Worm (Caenorhabditis elegans) whole organism, late embryonic: ENCODE data around the gene K12H6.8.

ENCODE experiments used
- C08G9.2 ChIP-seq: sonication (generic microtip); optimal IDR thresholded peaks from 2 replicates; lab custom pipeline; 2016; ENCODE audit warnings: mild to moderate bottlenecking, missing genetic modification characterization, moderate library complexity, missing compliant biosample characterization
- C38D4.7 ChIP-seq: fragments of 200-800 bp; sonication (Bioruptor generic); optimal IDR thresholded peaks from 2 replicates; lab custom pipeline; 2018; ENCODE audit warnings: mild to moderate bottlenecking, missing genetic modification characterization, moderate library complexity, missing compliant biosample characterization
- K02D7.2 ChIP-seq: sonication (generic microtip); optimal IDR thresholded peaks from 2 replicates; lab custom pipeline; 2017; ENCODE audit warnings: mild to moderate bottlenecking, missing genetic modification characterization, missing compliant biosample characterization
- K09A11.1 ChIP-seq: sonication (generic microtip); optimal IDR thresholded peaks from 2 replicates; lab custom pipeline; 2017; ENCODE audit warnings: antibody characterized with exemption, mild to moderate bottlenecking, missing genetic modification characterization, missing compliant biosample characterization; ENCODE audit not compliant: insufficient read depth
- T23F11.4 ChIP-seq: fragments of 200-800 bp; sonication (Bioruptor generic); optimal IDR thresholded peaks from 2 replicates; lab custom pipeline; 2018; ENCODE audit warnings: mild to moderate bottlenecking, missing genetic modification characterization, missing compliant biosample characterization
- Y22D7AL.16 ChIP-seq: sonication (generic microtip); optimal IDR thresholded peaks from 2 replicates; lab custom pipeline; 2016; ENCODE audit warnings: missing genetic modification characterization, missing compliant biosample characterization
- ahr-1 ChIP-seq: sonication (generic microtip); optimal IDR thresholded peaks from 2 replicates; lab custom pipeline; 2016; ENCODE audit warnings: missing genetic modification characterization, missing compliant biosample characterization
- ama-1 ChIP-seq: fragments of 150-350 bp; optimal IDR thresholded peaks from 2 replicates; lab custom pipeline; 2014
- ceh-14 ChIP-seq: sonication (generic microtip); optimal IDR thresholded peaks from 2 replicates; lab custom pipeline; 2016; ENCODE audit warnings: missing genotype, missing genetic modification characterization, missing compliant biosample characterization
- ceh-19 ChIP-seq: fragments of 200-800 bp; sonication (Bioruptor generic); optimal IDR thresholded peaks from 2 replicates; lab custom pipeline; 2018; ENCODE audit warnings: mild to moderate bottlenecking, missing genetic modification characterization, missing compliant biosample characterization
- ceh-2 ChIP-seq: sonication (generic microtip); optimal IDR thresholded peaks from 2 replicates; lab custom pipeline; 2016; ENCODE audit warnings: missing genotype, missing genetic modification characterization, missing compliant biosample characterization
- ceh-22 ChIP-seq: sonication (generic microtip); optimal IDR thresholded peaks from 2 replicates; lab custom pipeline; 2017; ENCODE audit warnings: missing biosample characterization, missing genetic modification characterization
- ceh-30 ChIP-seq: fragments of 150-350 bp; optimal IDR thresholded peaks from 2 replicates; lab custom pipeline; 2014; ENCODE audit warnings: missing biosample characterization, missing genetic modification characterization
- ceh-48 ChIP-seq: sonication (generic microtip); optimal IDR thresholded peaks from 2 replicates; lab custom pipeline; 2016; ENCODE audit warnings: missing genetic modification characterization, inconsistent platforms, missing compliant biosample characterization
- ceh-6 ChIP-seq: fragments of 200-800 bp; sonication (Bioruptor generic); optimal IDR thresholded peaks from 2 replicates; lab custom pipeline; 2018; ENCODE audit warnings: mild to moderate bottlenecking, missing genetic modification characterization, missing compliant biosample characterization
- ceh-9 ChIP-seq: sonication (generic microtip); optimal IDR thresholded peaks from 2 replicates; lab custom pipeline; 2016; ENCODE audit warnings: mild to moderate bottlenecking, missing genetic modification characterization, inconsistent platforms, missing compliant biosample characterization
- che-1 ChIP-seq: sonication (generic microtip); optimal IDR thresholded peaks from 2 replicates; lab custom pipeline; 2016; ENCODE audit warnings: mild to moderate bottlenecking, missing genetic modification characterization, missing compliant biosample characterization
- dmd-4 ChIP-seq: sonication (generic microtip); optimal IDR thresholded peaks from 2 replicates; lab custom pipeline; 2016; ENCODE audit warnings: borderline replicate concordance, missing genetic modification characterization, missing compliant biosample characterization
- elt-2 ChIP-seq: sonication (generic microtip); optimal IDR thresholded peaks from 2 replicates; lab custom pipeline; 2016; ENCODE audit warnings: missing genetic modification reagents, missing genetic modification characterization, missing compliant biosample characterization
- elt-4 ChIP-seq: sonication (generic microtip); optimal IDR thresholded peaks from 2 replicates; lab custom pipeline; 2016; ENCODE audit warnings: missing genetic modification characterization, missing compliant biosample characterization
- ets-4 ChIP-seq: sonication (generic microtip); optimal IDR thresholded peaks from 2 replicates; lab custom pipeline; 2016; ENCODE audit warnings: missing genetic modification characterization, missing compliant biosample characterization
- eyg-1 ChIP-seq: sonication (generic microtip); optimal IDR thresholded peaks from 2 replicates; lab custom pipeline; 2016; ENCODE audit warnings: missing genotype, missing genetic modification characterization, missing compliant biosample characterization
- fkh-10 ChIP-seq: fragments of 150-350 bp; optimal IDR thresholded peaks from 2 replicates; lab custom pipeline; 2014; ENCODE audit warnings: missing biosample characterization, missing genetic modification reagents, missing genetic modification characterization
- gmeb-2 ChIP-seq: sonication (generic microtip); optimal IDR thresholded peaks from 2 replicates; lab custom pipeline; 2016; ENCODE audit warnings: missing genetic modification characterization, inconsistent platforms, missing compliant biosample characterization
- hlh-6 ChIP-seq: sonication (generic microtip); optimal IDR thresholded peaks from 2 replicates; lab custom pipeline; 2016; ENCODE audit warnings: missing genotype, missing genetic modification characterization, missing compliant biosample characterization
- nhr-232 ChIP-seq: sonication (generic microtip); optimal IDR thresholded peaks from 2 replicates; lab custom pipeline; 2016; ENCODE audit warnings: missing genetic modification characterization, missing compliant biosample characterization
- npax-4 ChIP-seq: sonication (generic microtip); optimal IDR thresholded peaks from 2 replicates; lab custom pipeline; 2016; ENCODE audit warnings: missing genetic modification characterization, missing compliant biosample characterization
- pax-1 ChIP-seq: fragments of 150-350 bp; optimal IDR thresholded peaks from 2 replicates; lab custom pipeline; 2014; ENCODE audit warnings: missing biosample characterization, missing genetic modification characterization
- pha-2 ChIP-seq: sonication (generic microtip); optimal IDR thresholded peaks from 2 replicates; lab custom pipeline; 2017; ENCODE audit warnings: mild to moderate bottlenecking, missing genetic modification characterization, missing compliant biosample characterization
- pha-4 ChIP-seq: fragments of 150-350 bp; optimal IDR thresholded peaks from 2 replicates; lab custom pipeline; 2018; ENCODE audit warnings: missing biosample characterization, missing genetic modification reagents, missing genetic modification characterization
- pqm-1 ChIP-seq: sonication (generic microtip); optimal IDR thresholded peaks from 2 replicates; lab custom pipeline; 2016; ENCODE audit warnings: missing genetic modification characterization, missing compliant biosample characterization
- ref-2 ChIP-seq: sonication (generic microtip); optimal IDR thresholded peaks from 2 replicates; lab custom pipeline; 2016; ENCODE audit warnings: missing genetic modification characterization, missing compliant biosample characterization
- sdc-2 ChIP-seq: sonication (generic microtip); optimal IDR thresholded peaks from 2 replicates; lab custom pipeline; 2016; ENCODE audit warnings: missing genotype, missing genetic modification characterization, missing compliant biosample characterization
- sox-2 ChIP-seq: fragments of 200-800 bp; sonication (Bioruptor generic); IDR thresholded peaks from 2 replicates; pipeline ENCODE4 v1.3.6; 2022; ENCODE audit warnings: missing genetic modification reagents, missing genetic modification characterization, missing compliant biosample characterization
- tbx-2 ChIP-seq: sonication (generic microtip); optimal IDR thresholded peaks from 2 replicates; lab custom pipeline; 2016; ENCODE audit warnings: missing genetic modification characterization, missing compliant biosample characterization
- tbx-7 ChIP-seq: sonication (generic microtip); optimal IDR thresholded peaks from 2 replicates; lab custom pipeline; 2016; ENCODE audit warnings: missing genotype, missing genetic modification characterization, missing compliant biosample characterization
- ttx-3 ChIP-seq: sonication (generic microtip); optimal IDR thresholded peaks from 2 replicates; lab custom pipeline; 2016; ENCODE audit warnings: missing genetic modification reagents, missing genetic modification characterization, missing compliant biosample characterization
- unc-3 ChIP-seq, 2 experiments: fragments of 200-800 bp in 1 of 2; sonication (Bioruptor generic) in 1 of 2; sonication (generic microtip) in 1 of 2; conservative IDR thresholded peaks in 1 of 2; optimal IDR thresholded peaks in 1 of 2; 2 replicates each; pipeline versions ENCODE4 v1.3.6 to Lab custom; 2016 to 2022; ENCODE audit warnings: missing compliant biosample characterization in 2 of 2, missing genetic modification characterization in 2 of 2, missing genetic modification reagents in 1 of 2
- unc-55 ChIP-seq: sonication (generic microtip); optimal IDR thresholded peaks from 2 replicates; lab custom pipeline; 2017; ENCODE audit warnings: missing biosample characterization, missing genetic modification reagents, missing genetic modification characterization

The K12H6.8 gene

ce11 chrII:2783380-2783779 lies 44.3 kb upstream of the K12H6.8 start:
- no peak for TF ChIP-seq tbx-2

DNA sequence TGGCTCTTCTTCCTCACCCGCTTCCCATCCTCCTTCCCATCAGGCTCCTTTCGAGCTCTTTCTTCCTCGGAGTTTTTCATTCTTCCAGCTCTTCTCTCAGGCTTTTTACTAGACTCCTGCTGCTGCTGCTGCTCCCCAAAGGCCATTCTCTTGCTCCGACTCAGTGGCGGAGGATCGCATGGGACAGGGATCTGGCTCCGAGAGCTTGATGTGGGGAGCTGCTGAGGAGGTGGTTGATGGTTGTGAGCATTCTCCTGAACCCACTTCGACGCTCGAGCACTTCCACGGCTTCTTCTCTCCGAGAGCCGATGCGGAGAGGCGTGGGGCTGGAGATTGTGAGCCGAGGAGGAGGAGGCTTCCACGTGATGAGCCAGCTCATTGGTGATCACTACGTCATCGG lies 41.9 kb upstream of the K12H6.8 start:
- TF ChIP-seq hlh-6 (tag; lab: Kevin White, UChicago) (peak; percentile 10), ama-1 (lab: Kevin White, UChicago) (no peak), ceh-2 (tag; lab: Kevin White, UChicago) (no peak)

- TF ChIP-seq nhr-232 (tag; lab: Kevin White, UChicago) (no peak), gmeb-2 (tag; lab: Kevin White, UChicago) (no peak), pha-2 (no peak), unc-55 (GFP tag; lab: Kevin White, UChicago) (no peak), ceh-19 (GFP tag; lab: Kevin White, UChicago) (no peak), ama-1 (lab: Kevin White, UChicago) (no peak), ceh-48 (tag; lab: Kevin White, UChicago) (no peak), pqm-1 (tag; lab: Kevin White, UChicago) (no peak), C38D4.7 (GFP tag; lab: Kevin White, UChicago) (no peak), K02D7.2 (tag; lab: Kevin White, UChicago) (no peak), ets-4 (tag; lab: Kevin White, UChicago) (no peak), Y22D7AL.16 (tag; lab: Kevin White, UChicago) (no peak), che-1 (tag; lab: Kevin White, UChicago) (no peak), tbx-7 (tag; lab: Kevin White, UChicago) (no peak), tbx-2 (no peak), sox-2 (GFP tag; lab: Robert Waterston, UW) (no peak), ref-2 (no peak)
Measured at ce11 chrII:2787031-2787512, 40.6 kb upstream of the K12H6.8 start, which contains the start of the genes F08D12.12 and srpa-72. Gene F08D12.12, minus strand, starts transcription at chrII:2787081. Gene srpa-72, plus strand, starts transcription at chrII:2787481.

- TF ChIP-seq ceh-9 (tag; lab: Kevin White, UChicago): no peak
- TF ChIP-seq ceh-6: no peak
- no peak for TF ChIP-seq elt-2
- no peak for TF ChIP-seq ceh-22 (tag; lab: Kevin White, UChicago)
- TF ChIP-seq elt-4 (tag; lab: Kevin White, UChicago): no peak
- no peak for TF ChIP-seq ceh-14
- TF ChIP-seq unc-3 (GFP tag; conservative IDR thresholded peaks at IDR 0.05; lab: Robert Waterston, UW): no peak
- TF ChIP-seq unc-3 (tag; optimal IDR thresholded peaks at IDR 0.05; lab: Kevin White, UChicago): no peak
- no peak for TF ChIP-seq ceh-30 (tag; lab: Kevin White, UChicago)
- TF ChIP-seq npax-4 (tag; lab: Kevin White, UChicago): no peak
- no peak for TF ChIP-seq ahr-1 (tag; lab: Kevin White, UChicago)
- no peak for TF ChIP-seq ttx-3 (tag; lab: Kevin White, UChicago)
- TF ChIP-seq K02D7.2 (tag; lab: Kevin White, UChicago): no peak
- no peak for TF ChIP-seq fkh-10 (GFP tag; lab: Kevin White, UChicago)
- no peak for TF ChIP-seq tbx-2
- no peak for TF ChIP-seq K09A11.1
- no peak for TF ChIP-seq pqm-1 (tag; lab: Kevin White, UChicago)
- TF ChIP-seq C08G9.2 (tag; lab: Kevin White, UChicago): no peak
Measured at ce11 chrII:2787849-2788248, 39.8 kb upstream of the K12H6.8 start.

ce11 chrII:2791693-2792092 lies 36.0 kb upstream of the K12H6.8 start:
- TF ChIP-seq sdc-2 (no peak), ahr-1 (tag; lab: Kevin White, UChicago) (no peak), C38D4.7 (GFP tag; lab: Kevin White, UChicago) (no peak), ceh-48 (tag; lab: Kevin White, UChicago) (no peak), dmd-4 (tag; lab: Kevin White, UChicago) (no peak), che-1 (tag; lab: Kevin White, UChicago) (no peak), T23F11.4 (GFP tag; lab: Kevin White, UChicago) (no peak), unc-55 (GFP tag; lab: Kevin White, UChicago) (no peak), K09A11.1 (no peak), eyg-1 (no peak), pha-4 (tag; lab: Kevin White, UChicago) (no peak), pax-1 (tag; lab: Kevin White, UChicago) (no peak), elt-4 (tag; lab: Kevin White, UChicago) (no peak)
